Fruit fly (Drosophila melanogaster): ENCODE measurements around the gene cal1.

DNA sequence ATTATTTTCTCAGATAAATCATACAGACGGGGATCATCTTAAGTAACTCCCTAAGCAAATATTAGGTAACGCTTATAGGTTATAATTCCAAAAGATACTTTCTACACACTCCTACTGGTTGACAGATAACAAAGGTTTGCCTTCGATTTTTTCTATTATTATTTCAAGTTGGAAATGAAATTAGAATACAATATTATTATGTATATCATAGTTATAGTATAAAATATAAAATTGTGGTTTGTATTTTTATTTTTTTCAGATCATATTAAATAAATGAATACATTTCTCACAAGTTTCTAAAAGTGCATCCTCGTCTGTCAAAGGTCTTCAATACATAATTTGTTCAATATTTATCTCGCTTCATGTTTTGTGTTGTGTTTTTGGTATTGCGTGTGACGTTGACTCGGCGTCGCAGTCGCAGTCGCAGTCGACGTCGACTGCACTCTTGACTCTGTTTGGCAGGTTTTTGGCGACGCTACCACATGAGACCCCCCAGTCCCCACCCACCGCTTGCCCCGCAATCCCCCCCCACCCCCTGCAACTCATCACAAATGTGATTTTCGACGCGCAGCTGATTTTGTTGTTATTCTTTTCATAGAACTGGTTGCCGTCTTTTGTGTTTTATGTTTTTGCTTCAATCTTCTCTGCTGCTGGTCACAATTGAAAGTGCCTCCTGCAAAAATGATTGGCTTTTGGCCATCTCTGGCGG is 34.9 kb downstream of the cal1 start:
- TF ChIP-seq h (optimal IDR thresholded peaks at IDR 0.05) (no peak), ttk (optimal IDR thresholded peaks at IDR 0.05) (no peak), Sin3A (optimal IDR thresholded peaks at IDR 0.05) (no peak), psq (optimal IDR thresholded peaks at IDR 0.05) (no peak), insv (optimal IDR thresholded peaks at IDR 0.05) (no peak)
